Worm (Caenorhabditis elegans) whole organism, L4 larva: ENCODE measurements around the gene pak-2.

Experiments
- F10B5.3 ChIP-seq: sonication (generic microtip); optimal IDR thresholded peaks from 2 replicates; lab custom pipeline; 2016; ENCODE audit warnings: mild to moderate bottlenecking, missing genetic modification characterization, missing compliant biosample characterization
- T26A8.4 ChIP-seq: fragments of 200-800 bp; sonication (Bioruptor generic); IDR thresholded peaks from 2 replicates; pipeline ENCODE4 v1.3.6; 2022; ENCODE audit warnings: missing genetic modification characterization, missing compliant biosample characterization
- Y105C5A.15 ChIP-seq: fragments of 200-800 bp; sonication (Bioruptor generic); IDR thresholded peaks from 2 replicates; pipeline ENCODE4 v1.3.6; 2022; ENCODE audit warnings: missing genetic modification characterization, missing compliant biosample characterization
- Y5F2A.4 ChIP-seq: fragments of 200-800 bp; sonication (Bioruptor generic); optimal IDR thresholded peaks from 2 replicates; lab custom pipeline; 2018; ENCODE audit warnings: mild to moderate bottlenecking, missing genetic modification characterization, missing compliant biosample characterization
- Y75B8A.6 ChIP-seq: fragments of 200-800 bp; sonication (Bioruptor generic); IDR thresholded peaks from 2 replicates; pipeline ENCODE4 v1.3.6; 2022; ENCODE audit warnings: missing genetic modification reagents, missing genetic modification characterization, missing compliant biosample characterization
- ZK337.2 ChIP-seq: fragments of 200-800 bp; sonication (Bioruptor generic); IDR thresholded peaks from 2 replicates; pipeline ENCODE4 v1.3.6; 2022; ENCODE audit warnings: missing genetic modification reagents, missing genetic modification characterization, missing compliant biosample characterization
- arid-1 ChIP-seq: fragments of 200-800 bp; sonication (Bioruptor generic); conservative IDR thresholded peaks from 2 replicates; pipeline ENCODE4 v1.3.6; 2022; ENCODE audit warnings: missing genetic modification reagents, missing genetic modification characterization, missing compliant biosample characterization
- ceh-44 ChIP-seq: fragments of 200-800 bp; sonication (Bioruptor generic); IDR thresholded peaks from 2 replicates; pipeline ENCODE4 v1.3.6; 2022; ENCODE audit warnings: missing genetic modification reagents, missing genetic modification characterization, missing compliant biosample characterization
- cey-2 ChIP-seq: sonication (generic microtip); optimal IDR thresholded peaks from 3 replicates; lab custom pipeline; 2017; ENCODE audit warnings: missing genetic modification characterization, mild to moderate bottlenecking, missing compliant biosample characterization, antibody characterized with exemption, borderline replicate concordance; ENCODE audit not compliant: insufficient read depth
- ctbp-1 ChIP-seq: fragments of 200-800 bp; sonication (Bioruptor generic); IDR thresholded peaks from 2 replicates; pipeline ENCODE4 v1.3.6; 2022; ENCODE audit warnings: missing genetic modification reagents, missing genetic modification characterization, missing compliant biosample characterization
- daf-16 ChIP-seq, 3 experiments: sonication (generic microtip); optimal IDR thresholded peaks; 2 replicates each; lab custom pipeline; 2016 to 2017; ENCODE audit warnings: missing genetic modification characterization in 3 of 3, missing genetic modification reagents in 3 of 3, mild to moderate bottlenecking in 2 of 3, missing compliant biosample characterization in 2 of 3, missing biosample characterization in 1 of 3, moderate library complexity in 1 of 3
- dmd-8 ChIP-seq: fragments of 200-800 bp; sonication (Bioruptor generic); IDR thresholded peaks from 2 replicates; pipeline ENCODE4 v1.3.6; 2022; ENCODE audit warnings: missing genetic modification characterization, missing compliant biosample characterization
- dpl-1 ChIP-seq: fragments of 150-350 bp; optimal IDR thresholded peaks from 2 replicates; lab custom pipeline; 2014; ENCODE audit warnings: missing biosample characterization, missing genetic modification reagents, missing genetic modification characterization
- duxl-1 ChIP-seq: sonication (generic microtip); optimal IDR thresholded peaks from 2 replicates; lab custom pipeline; 2016; ENCODE audit warnings: mild to moderate bottlenecking, missing genetic modification characterization, moderate library complexity, missing compliant biosample characterization; ENCODE audit not compliant: poor library complexity
- dve-1 ChIP-seq: sonication (generic microtip); optimal IDR thresholded peaks from 2 replicates; lab custom pipeline; 2017; ENCODE audit warnings: antibody characterized with exemption, mild to moderate bottlenecking, missing genetic modification characterization, missing compliant biosample characterization; ENCODE audit not compliant: insufficient read depth
- egl-43 ChIP-seq: fragments of 200-800 bp; sonication (Bioruptor generic); IDR thresholded peaks from 2 replicates; pipeline ENCODE4 v1.3.6; 2022; ENCODE audit warnings: missing genetic modification reagents, missing genetic modification characterization, missing compliant biosample characterization
- gei-8 ChIP-seq: fragments of 200-800 bp; sonication (Bioruptor generic); optimal IDR thresholded peaks from 2 replicates; lab custom pipeline; 2018; ENCODE audit warnings: mild to moderate bottlenecking, missing genetic modification characterization, missing compliant biosample characterization
- jun-1 ChIP-seq: fragments of 150-350 bp; optimal IDR thresholded peaks from 2 replicates; lab custom pipeline; 2014; ENCODE audit warnings: missing biosample characterization, missing genetic modification reagents, missing genetic modification characterization
- lin-1 ChIP-seq: fragments of 200-800 bp; sonication (Bioruptor generic); IDR thresholded peaks from 2 replicates; pipeline ENCODE4 v1.3.6; 2022; ENCODE audit warnings: missing genetic modification reagents, missing genetic modification characterization, missing compliant biosample characterization
- lin-13 ChIP-seq: fragments of 150-350 bp; optimal IDR thresholded peaks from 2 replicates; lab custom pipeline; 2014; ENCODE audit warnings: missing biosample characterization, missing genetic modification reagents, missing genetic modification characterization
- lin-15B ChIP-seq: fragments of 150-350 bp; sonication (generic microtip); optimal IDR thresholded peaks from 3 replicates; lab custom pipeline; 2014; ENCODE audit warnings: missing biosample characterization, missing genetic modification characterization
- mes-2 ChIP-seq: sonication (generic microtip); optimal IDR thresholded peaks from 2 replicates; lab custom pipeline; 2016; ENCODE audit warnings: missing genotype, mild to moderate bottlenecking, missing genetic modification characterization, missing compliant biosample characterization; ENCODE audit not compliant: poor library complexity, severe bottlenecking
- mxl-3 ChIP-seq: fragments of 200-800 bp; sonication (Bioruptor generic); optimal IDR thresholded peaks from 2 replicates; lab custom pipeline; 2018; ENCODE audit warnings: mild to moderate bottlenecking, missing genetic modification characterization, missing compliant biosample characterization
- nhr-10 ChIP-seq: fragments of 150-350 bp; optimal IDR thresholded peaks from 2 replicates; lab custom pipeline; 2014; ENCODE audit warnings: missing biosample characterization, missing genetic modification characterization
- nhr-102 ChIP-seq: sonication (generic microtip); optimal IDR thresholded peaks from 2 replicates; lab custom pipeline; 2016; ENCODE audit warnings: mild to moderate bottlenecking, missing genetic modification characterization, moderate library complexity, missing compliant biosample characterization
- nhr-11 ChIP-seq: fragments of 150-350 bp; optimal IDR thresholded peaks from 2 replicates; lab custom pipeline; 2014; ENCODE audit warnings: missing biosample characterization, missing genetic modification characterization
- nhr-111 ChIP-seq: fragments of 200-800 bp; sonication (Bioruptor generic); optimal IDR thresholded peaks from 2 replicates; lab custom pipeline; 2018; ENCODE audit warnings: mild to moderate bottlenecking, missing genetic modification characterization, missing compliant biosample characterization
- nhr-28 ChIP-seq: fragments of 150-350 bp; optimal IDR thresholded peaks from 2 replicates; lab custom pipeline; 2014; ENCODE audit warnings: missing biosample characterization, missing genetic modification characterization
- nhr-41 ChIP-seq: fragments of 200-800 bp; sonication (Bioruptor generic); IDR thresholded peaks from 2 replicates; pipeline ENCODE4 v1.3.6; 2022; ENCODE audit warnings: missing genetic modification reagents, missing genetic modification characterization, missing compliant biosample characterization
- nhr-42 ChIP-seq: fragments of 200-800 bp; sonication (Bioruptor generic); IDR thresholded peaks from 2 replicates; pipeline ENCODE4 v1.3.6; 2022; ENCODE audit warnings: missing genetic modification characterization, missing compliant biosample characterization
- nhr-6 ChIP-seq: fragments of 150-350 bp; optimal IDR thresholded peaks from 2 replicates; lab custom pipeline; 2014; ENCODE audit warnings: missing biosample characterization, missing genetic modification characterization
- nhr-77 ChIP-seq: fragments of 150-350 bp; optimal IDR thresholded peaks from 2 replicates; lab custom pipeline; 2014; ENCODE audit warnings: missing biosample characterization, missing genetic modification characterization
- php-3 ChIP-seq: fragments of 200-800 bp; sonication (Bioruptor generic); IDR thresholded peaks from 2 replicates; pipeline ENCODE4 v1.3.6; 2022; ENCODE audit warnings: missing genetic modification reagents, missing genetic modification characterization, missing compliant biosample characterization
- pqm-1 ChIP-seq: sonication (generic microtip); optimal IDR thresholded peaks from 2 replicates; lab custom pipeline; 2017; ENCODE audit warnings: missing biosample characterization, missing genetic modification characterization
- rbr-2 ChIP-seq: sonication (generic microtip); optimal IDR thresholded peaks from 2 replicates; lab custom pipeline; 2016; ENCODE audit warnings: missing genotype, missing genetic modification characterization, missing compliant biosample characterization
- sdz-12 ChIP-seq: fragments of 200-800 bp; sonication (Bioruptor generic); optimal IDR thresholded peaks from 2 replicates; lab custom pipeline; 2018; ENCODE audit warnings: mild to moderate bottlenecking, missing genetic modification characterization, missing compliant biosample characterization
- snpc-1.2 ChIP-seq: fragments of 200-800 bp; sonication (Bioruptor generic); IDR thresholded peaks from 2 replicates; pipeline ENCODE4 v1.3.6; 2022; ENCODE audit warnings: missing genetic modification reagents, missing genetic modification characterization, missing compliant biosample characterization
- tag-97 ChIP-seq: fragments of 200-800 bp; sonication (Bioruptor generic); IDR thresholded peaks from 2 replicates; pipeline ENCODE4 v1.3.6; 2022; ENCODE audit warnings: missing genetic modification characterization, missing compliant biosample characterization
- unc-39 ChIP-seq: sonication (generic microtip); optimal IDR thresholded peaks from 2 replicates; lab custom pipeline; 2017; ENCODE audit warnings: missing biosample characterization, missing genetic modification characterization
- vab-7 ChIP-seq: fragments of 200-800 bp; sonication (Bioruptor generic); IDR thresholded peaks from 2 replicates; pipeline ENCODE4 v1.3.6; 2022; ENCODE audit warnings: missing genetic modification reagents, missing genetic modification characterization, missing compliant biosample characterization
- zag-1 ChIP-seq: fragments of 150-350 bp; optimal IDR thresholded peaks from 2 replicates; lab custom pipeline; 2014; ENCODE audit warnings: missing biosample characterization, missing genetic modification characterization
- zfp-3 ChIP-seq: fragments of 200-800 bp; sonication (Bioruptor generic); conservative IDR thresholded peaks from 2 replicates; pipeline ENCODE4 v1.3.6; 2022; ENCODE audit warnings: missing genetic modification reagents, missing genetic modification characterization, missing compliant biosample characterization
- zip-11 ChIP-seq: fragments of 200-800 bp; sonication (Bioruptor generic); IDR thresholded peaks from 2 replicates; pipeline ENCODE4 v1.3.6; 2022; ENCODE audit warnings: missing genetic modification characterization, missing compliant biosample characterization
- zip-2 ChIP-seq: fragments of 150-350 bp; optimal IDR thresholded peaks from 2 replicates; lab custom pipeline; 2014; ENCODE audit warnings: missing biosample characterization, missing genetic modification characterization
- ztf-11 ChIP-seq: fragments of 150-350 bp; optimal IDR thresholded peaks from 2 replicates; lab custom pipeline; 2014; ENCODE audit warnings: missing biosample characterization, missing genetic modification characterization

The pak-2 gene

DNA sequence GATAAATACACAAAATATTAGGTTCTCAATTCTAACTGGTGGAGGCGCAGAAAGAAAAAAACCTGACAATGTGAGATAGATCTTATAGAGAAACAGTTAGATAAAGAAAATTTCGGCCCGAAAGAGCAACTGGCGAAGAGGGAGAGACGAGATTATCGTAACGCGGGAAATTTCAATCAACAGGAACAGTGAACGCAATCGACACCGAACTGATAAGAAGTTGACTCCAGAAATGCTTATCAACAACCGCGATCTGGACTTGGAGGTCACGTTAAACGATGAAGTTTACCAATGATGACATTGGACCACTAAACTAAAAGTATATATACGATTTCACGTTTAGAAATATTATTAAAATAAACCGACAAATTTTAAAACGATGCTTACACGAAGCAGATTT lies 37.2 kb upstream of the pak-2 start (continued):
- TF ChIP-seq lin-1 (GFP tag; lab: Robert Waterston, UW), result 0 out of 2 replicates have a peak, but pooled peaks have one; percentile 24
- TF ChIP-seq pqm-1 (tag; lab: Kevin White, UChicago), result peak; percentile 1
- peak; percentile 81; the same call in 1 of the 2 replicates for TF ChIP-seq dmd-8 (GFP tag; lab: Robert Waterston, UW)
- TF ChIP-seq nhr-28 (tag; lab: Kevin White, UChicago), result peak; percentile 12
- TF ChIP-seq zag-1, result no peak
- no peak for TF ChIP-seq nhr-111 (GFP tag; lab: Kevin White, UChicago)
- TF ChIP-seq Y75B8A.6 (GFP tag; lab: Robert Waterston, UW), result 0 out of 2 replicates have a peak, but pooled peaks have one; percentile 12
- no peak for TF ChIP-seq gei-8 (GFP tag; lab: Kevin White, UChicago)
- peak; percentile 78 for TF ChIP-seq arid-1 (GFP tag; lab: Robert Waterston, UW)

DNA sequence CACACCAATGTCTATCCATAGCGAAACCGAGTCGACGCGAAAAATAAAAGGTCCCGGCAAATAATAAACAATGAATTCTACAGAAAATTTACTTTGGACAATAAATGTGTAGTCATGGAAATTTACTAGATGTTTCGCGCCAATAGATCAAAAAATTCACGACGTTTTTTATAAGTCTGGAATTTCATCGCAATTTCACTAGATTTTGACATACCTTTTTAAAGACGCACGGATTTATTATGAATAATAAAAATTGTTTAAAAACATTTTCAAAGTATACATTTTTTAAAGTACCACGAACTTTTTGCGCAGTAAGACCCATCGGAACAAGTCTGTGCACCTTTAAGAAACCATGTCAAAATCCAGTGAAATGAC lies 36.8 kb upstream of the pak-2 start:
- 0 out of 2 replicates have a peak, but pooled peaks have one; percentile 48 for TF ChIP-seq T26A8.4 (GFP tag; lab: Robert Waterston, UW)
- 0 out of 2 replicates have a peak, but pooled peaks have one; percentile 39 for TF ChIP-seq tag-97 (GFP tag; lab: Robert Waterston, UW)
- TF ChIP-seq mes-2 (tag; lab: Kevin White, UChicago), result no peak
- TF ChIP-seq arid-1 (GFP tag; lab: Robert Waterston, UW), result no peak
- peak; percentile 16 for TF ChIP-seq F10B5.3 (tag; lab: Kevin White, UChicago)

DNA sequence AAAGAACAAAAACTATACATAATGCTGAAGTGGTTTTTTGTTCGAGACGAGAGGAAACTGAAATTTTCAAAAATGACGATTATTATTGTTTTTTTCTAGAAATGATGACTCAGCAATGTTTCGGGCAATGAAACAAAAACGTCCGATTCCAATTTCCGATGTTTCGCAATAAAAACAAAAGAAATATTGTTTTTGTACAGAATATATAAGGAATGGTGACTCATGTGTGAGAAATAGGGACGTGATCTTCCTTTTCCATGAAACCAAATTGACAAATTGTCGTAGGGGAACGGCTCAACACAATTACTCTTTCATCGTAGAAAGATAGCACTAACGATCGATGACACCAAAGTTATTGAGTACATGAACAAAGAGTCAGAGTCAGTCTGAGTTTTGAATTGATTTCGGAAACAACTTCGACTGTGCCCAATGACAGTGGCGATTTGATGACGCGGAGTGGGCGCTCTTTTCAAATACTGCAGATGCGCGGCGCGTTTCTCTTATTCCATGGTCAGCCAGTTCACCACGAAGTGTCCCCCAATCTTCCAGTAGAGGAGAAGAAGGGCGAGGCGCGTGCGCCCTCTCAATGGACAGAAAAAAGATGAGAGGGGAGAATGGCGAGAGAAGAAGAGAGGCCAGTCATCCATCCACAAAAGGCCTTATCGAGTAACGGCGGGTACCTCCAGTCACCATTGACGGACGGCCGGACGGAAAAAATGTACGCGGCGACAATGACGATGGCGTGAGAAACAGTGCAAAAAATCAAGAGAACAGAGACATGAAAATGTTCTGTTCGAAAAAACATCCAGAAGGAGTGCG lies 36.2 kb upstream of the pak-2 start:
- TF ChIP-seq ctbp-1 (GFP tag; lab: Robert Waterston, UW) (peak; percentile 74), nhr-11 (tag; lab: Kevin White, UChicago) (no peak), snpc-1.2 (GFP tag; lab: Robert Waterston, UW) (no peak), lin-13 (no peak), pqm-1 (tag; lab: Kevin White, UChicago) (no peak), dve-1 (tag; lab: Kevin White, UChicago) (peak; percentile 28), mxl-3 (GFP tag; lab: Kevin White, UChicago) (peak; percentile 67), Y105C5A.15 (no peak), lin-15B (no peak), jun-1 (tag; lab: Kevin White, UChicago) (no peak), zfp-3 (0 out of 2 replicates have a peak, but pooled peaks have one; percentile 41), egl-43 (GFP tag; lab: Robert Waterston, UW) (peak; percentile 87), unc-39 (tag; lab: Kevin White, UChicago) (no peak), duxl-1 (tag; lab: Kevin White, UChicago) (no peak), sdz-12 (GFP tag; lab: Kevin White, UChicago) (no peak), nhr-6 (tag; lab: Kevin White, UChicago) (no peak), php-3 (no peak), nhr-77 (tag; lab: Kevin White, UChicago) (no peak), nhr-102 (tag; lab: Kevin White, UChicago) (no peak), ceh-44 (GFP tag; lab: Robert Waterston, UW) (no peak), daf-16 (GFP tag; optimal IDR thresholded peaks at IDR 0.05; lab: Kevin White, UChicago) (no peak), daf-16 (tag; optimal IDR thresholded peaks at IDR 0.05; lab: Kevin White, UChicago) (no peak), Y5F2A.4 (GFP tag; lab: Kevin White, UChicago) (no peak), dpl-1 (GFP tag; lab: Kevin White, UChicago) (peak; percentile 7), vab-7 (GFP tag; lab: Robert Waterston, UW) (no peak), nhr-42 (no peak), nhr-41 (no peak), nhr-10 (tag; lab: Kevin White, UChicago) (no peak), nhr-111 (GFP tag; lab: Kevin White, UChicago) (no peak), rbr-2 (tag; lab: Kevin White, UChicago) (peak; percentile 72), zip-2 (tag; lab: Kevin White, UChicago) (no peak), ZK337.2 (no peak), ztf-11 (tag; lab: Kevin White, UChicago) (no peak), cey-2 (tag; lab: Kevin White, UChicago) (no peak), zip-11 (GFP tag; lab: Robert Waterston, UW) (no peak)
